Fruit fly (Drosophila melanogaster): ENCODE results near the gene qtc.

- TF ChIP-seq CG8478 (optimal IDR thresholded peaks at IDR 0.05) (no peak), CTCF (optimal IDR thresholded peaks at IDR 0.05) (no peak)
These were observed 2.3 kb downstream of the qtc start for dm6 chr2L:5062799-5063404.

Measured in S2 (cell line).